Worm (Caenorhabditis elegans) whole organism, young adult: ENCODE results near the gene R07C3.13.
"Not testable (repeated sequence)": the region's sequence is repeated elsewhere in the genome, so short reads cannot be mapped to it uniquely, and the experiment has no call there.

Experiments
- B0035.1 ChIP-seq: sonication (generic microtip); optimal IDR thresholded peaks from 2 replicates; lab custom pipeline; 2016; ENCODE audit warnings: missing genetic modification characterization, mild to moderate bottlenecking, missing compliant biosample characterization, missing genotype, missing genetic modification reagents
- B0336.3 ChIP-seq: fragments of 200-800 bp; sonication (Bioruptor generic); IDR thresholded peaks from 2 replicates; pipeline ENCODE4 v1.3.6; 2022; ENCODE audit warnings: missing genetic modification characterization, missing compliant biosample characterization
- F33H1.4 ChIP-seq: fragments of 200-800 bp; sonication (Bioruptor generic); IDR thresholded peaks from 2 replicates; pipeline ENCODE4 v1.3.6; 2022; ENCODE audit warnings: missing genetic modification reagents, missing genetic modification characterization, missing compliant biosample characterization
- F49E8.2 ChIP-seq: sonication (generic microtip); optimal IDR thresholded peaks from 3 replicates; lab custom pipeline; 2017; ENCODE audit warnings: missing genetic modification characterization, mild to moderate bottlenecking, missing compliant biosample characterization, antibody characterized with exemption, moderate library complexity; ENCODE audit not compliant: insufficient read depth
- Y79H2A.3 ChIP-seq: fragments of 200-800 bp; sonication (Bioruptor generic); conservative IDR thresholded peaks from 2 replicates; pipeline ENCODE4 v1.3.6; 2022; ENCODE audit warnings: missing genetic modification reagents, missing genetic modification characterization, missing compliant biosample characterization
- ZK185.1 ChIP-seq: sonication (generic microtip); optimal IDR thresholded peaks from 2 replicates; lab custom pipeline; 2016; ENCODE audit warnings: mild to moderate bottlenecking, missing genetic modification characterization, missing compliant biosample characterization; ENCODE audit not compliant: poor library complexity, severe bottlenecking
- akir-1 ChIP-seq: fragments of 200-800 bp; sonication (Bioruptor generic); optimal IDR thresholded peaks from 2 replicates; lab custom pipeline; 2018; ENCODE audit warnings: mild to moderate bottlenecking, missing genetic modification characterization, moderate library complexity, missing compliant biosample characterization
- aptf-2 ChIP-seq: fragments of 200-800 bp; sonication (Bioruptor generic); conservative IDR thresholded peaks from 2 replicates; pipeline ENCODE4 v1.3.6; 2022; ENCODE audit warnings: missing genetic modification reagents, missing genetic modification characterization, missing compliant biosample characterization
- atf-7 ChIP-seq: sonication (generic microtip); optimal IDR thresholded peaks from 2 replicates; lab custom pipeline; 2017; ENCODE audit warnings: mild to moderate bottlenecking, missing genetic modification characterization, missing compliant biosample characterization
- athp-1 ChIP-seq: sonication (generic microtip); optimal IDR thresholded peaks from 2 replicates; lab custom pipeline; 2017; ENCODE audit warnings: mild to moderate bottlenecking, missing genetic modification characterization, missing compliant biosample characterization
- ceh-27 ChIP-seq: fragments of 200-800 bp; sonication (Bioruptor generic); optimal IDR thresholded peaks from 2 replicates; lab custom pipeline; 2018; ENCODE audit warnings: mild to moderate bottlenecking, missing genetic modification characterization, moderate library complexity, missing compliant biosample characterization
- ceh-91 ChIP-seq: fragments of 200-800 bp; sonication (Bioruptor generic); IDR thresholded peaks from 2 replicates; pipeline ENCODE4 v1.3.6; 2022; ENCODE audit warnings: missing genetic modification reagents, missing genetic modification characterization, missing compliant biosample characterization
- die-1 ChIP-seq: sonication (generic microtip); optimal IDR thresholded peaks from 2 replicates; lab custom pipeline; 2016; ENCODE audit warnings: missing genotype, mild to moderate bottlenecking, missing genetic modification characterization, missing compliant biosample characterization
- hmg-1.2 ChIP-seq: fragments of 200-800 bp; sonication (Bioruptor generic); IDR thresholded peaks from 2 replicates; pipeline ENCODE4 v1.3.6; 2022; ENCODE audit warnings: missing genetic modification reagents, missing genetic modification characterization, missing compliant biosample characterization
- hmg-20 ChIP-seq: fragments of 200-800 bp; sonication (Bioruptor generic); IDR thresholded peaks from 2 replicates; pipeline ENCODE4 v1.3.6; 2022; ENCODE audit warnings: missing genetic modification reagents, missing genetic modification characterization, missing compliant biosample characterization
- hsf-1 ChIP-seq: fragments of 200-800 bp; sonication (Bioruptor generic); IDR thresholded peaks from 2 replicates; pipeline ENCODE4 v1.3.6; 2022; ENCODE audit warnings: missing genetic modification reagents, missing genetic modification characterization, missing compliant biosample characterization
- let-526 ChIP-seq: fragments of 200-800 bp; sonication (Bioruptor generic); IDR thresholded peaks from 2 replicates; pipeline ENCODE4 v1.3.6; 2022; ENCODE audit warnings: missing genetic modification reagents, missing genetic modification characterization, missing compliant biosample characterization
- let-607 ChIP-seq, 2 experiments: fragments of 200-800 bp in 1 of 2; sonication (Bioruptor generic) in 1 of 2; sonication (generic microtip) in 1 of 2; optimal IDR thresholded peaks; 2 replicates each; lab custom pipeline; 2016 to 2018; ENCODE audit warnings: mild to moderate bottlenecking in 2 of 2, missing compliant biosample characterization in 2 of 2, missing genetic modification characterization in 2 of 2, moderate library complexity in 2 of 2, missing genotype in 1 of 2
- lir-1 ChIP-seq: fragments of 200-800 bp; sonication (Bioruptor generic); conservative IDR thresholded peaks from 2 replicates; pipeline ENCODE4 v1.3.6; 2022; ENCODE audit warnings: missing genetic modification reagents, missing genetic modification characterization, missing compliant biosample characterization
- lsl-1 ChIP-seq: fragments of 200-800 bp; sonication (Bioruptor generic); optimal IDR thresholded peaks from 2 replicates; lab custom pipeline; 2018; ENCODE audit warnings: mild to moderate bottlenecking, missing genetic modification characterization, moderate library complexity, missing compliant biosample characterization
- madf-8 ChIP-seq: fragments of 200-800 bp; sonication (Bioruptor generic); conservative IDR thresholded peaks from 2 replicates; pipeline ENCODE4 v1.3.6; 2022; ENCODE audit warnings: missing genetic modification reagents, missing genetic modification characterization, missing compliant biosample characterization
- mxl-1 ChIP-seq: sonication (generic microtip); optimal IDR thresholded peaks from 2 replicates; lab custom pipeline; 2016; ENCODE audit warnings: missing genetic modification characterization, missing compliant biosample characterization
- nfya-2 ChIP-seq: fragments of 200-800 bp; sonication (Bioruptor generic); IDR thresholded peaks from 2 replicates; pipeline ENCODE4 v1.3.6; 2022; ENCODE audit warnings: missing genetic modification reagents, missing genetic modification characterization, missing compliant biosample characterization
- nhr-80 ChIP-seq: sonication (generic microtip); optimal IDR thresholded peaks from 2 replicates; lab custom pipeline; 2016; ENCODE audit warnings: missing genetic modification characterization, missing compliant biosample characterization
- pbrm-1 ChIP-seq: fragments of 200-800 bp; sonication (Bioruptor generic); IDR thresholded peaks from 2 replicates; pipeline ENCODE4 v1.3.6; 2022; ENCODE audit warnings: missing genetic modification reagents, missing genetic modification characterization, missing compliant biosample characterization
- pha-4 ChIP-seq: fragments of 150-350 bp; sonication (generic microtip); optimal IDR thresholded peaks from 2 replicates; lab custom pipeline; 2014; ENCODE audit warnings: missing biosample characterization, missing genetic modification reagents, missing genetic modification characterization
- rec-8 ChIP-seq, 2 experiments: sonication (generic microtip); optimal IDR thresholded peaks; 2 replicates each; lab custom pipeline; 2016; ENCODE audit warnings: mild to moderate bottlenecking in 2 of 2, missing genetic modification characterization in 2 of 2, missing genetic modification reagents in 2 of 2, missing genotype in 2 of 2, missing biosample characterization in 1 of 2, missing compliant biosample characterization in 1 of 2, moderate library complexity in 1 of 2
- tlf-1 ChIP-seq: fragments of 200-800 bp; sonication (Bioruptor generic); optimal IDR thresholded peaks from 2 replicates; lab custom pipeline; 2018; ENCODE audit warnings: mild to moderate bottlenecking, missing genetic modification characterization, missing compliant biosample characterization
- unc-130 ChIP-seq: sonication (generic microtip); optimal IDR thresholded peaks from 2 replicates; lab custom pipeline; 2016; ENCODE audit warnings: missing genetic modification reagents, missing genetic modification characterization, missing compliant biosample characterization
- zfh-2 ChIP-seq: fragments of 200-800 bp; sonication (Bioruptor generic); conservative IDR thresholded peaks from 2 replicates; pipeline ENCODE4 v1.3.6; 2022; ENCODE audit warnings: missing genetic modification reagents, missing genetic modification characterization, missing compliant biosample characterization
- ztf-18 ChIP-seq: sonication (generic microtip); optimal IDR thresholded peaks from 2 replicates; lab custom pipeline; 2016; ENCODE audit warnings: missing genotype, mild to moderate bottlenecking, missing genetic modification characterization, missing compliant biosample characterization
- ztf-22 ChIP-seq: fragments of 200-800 bp; sonication (Bioruptor generic); optimal IDR thresholded peaks from 2 replicates; lab custom pipeline; 2018; ENCODE audit warnings: mild to moderate bottlenecking, missing genetic modification characterization, moderate library complexity, missing compliant biosample characterization
- ztf-25 ChIP-seq: fragments of 200-800 bp; sonication (Bioruptor generic); IDR thresholded peaks from 2 replicates; pipeline ENCODE4 v1.3.6; 2022; ENCODE audit warnings: missing genetic modification reagents, missing genetic modification characterization, missing compliant biosample characterization
- ztf-26 ChIP-seq: sonication (generic microtip); optimal IDR thresholded peaks from 2 replicates; lab custom pipeline; 2017; ENCODE audit warnings: missing genetic modification characterization, missing compliant biosample characterization

The R07C3.13 gene

DNA sequence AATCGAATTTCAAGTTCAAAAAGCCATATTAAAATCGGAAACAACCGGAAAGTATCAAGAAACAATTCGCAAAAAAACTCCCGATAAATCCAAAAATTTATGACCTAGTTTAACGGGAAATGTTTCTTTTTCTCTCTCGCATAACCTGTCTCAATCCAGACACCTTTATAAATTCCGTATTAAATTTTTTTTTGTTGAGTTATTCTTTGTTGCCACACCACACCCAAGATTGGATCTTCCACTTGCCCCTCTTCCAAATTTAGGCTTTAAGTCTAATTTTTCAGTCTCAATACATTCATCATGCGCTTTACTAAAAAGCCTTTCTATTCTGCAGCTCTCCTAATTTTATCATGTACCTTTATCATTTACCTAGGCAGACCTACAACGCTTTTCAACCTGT is 11.3 kb upstream of the R07C3.13 start, which contains the start of gene R07C3.3:
Gene R07C3.3, plus strand, starts transcription at position 301 of the 400 bp plus-strand sequence.
- TF ChIP-seq B0035.1 (no peak), let-607 (tag; optimal IDR thresholded peaks at IDR 0.05; lab: Kevin White, UChicago) (no peak), Y79H2A.3 (no peak), nfya-2 (GFP tag; lab: Robert Waterston, UW) (no peak), ceh-27 (GFP tag; lab: Kevin White, UChicago) (no peak), F33H1.4 (GFP tag; lab: Robert Waterston, UW) (no peak), hmg-1.2 (GFP tag; lab: Robert Waterston, UW) (no peak), mxl-1 (no peak), zfh-2 (GFP tag; lab: Robert Waterston, UW) (no peak), B0336.3 (no peak), ztf-26 (no peak), athp-1 (tag; lab: Kevin White, UChicago) (no peak), ceh-91 (no peak), atf-7 (tag; lab: Kevin White, UChicago) (no peak), akir-1 (GFP tag; lab: Kevin White, UChicago) (no peak)

ce11 chrII:937265-937664 is 10.0 kb upstream of the R07C3.13 start:
- TF ChIP-seq nfya-2 (GFP tag; lab: Robert Waterston, UW) (no peak), let-526 (GFP tag; lab: Robert Waterston, UW) (no peak), tlf-1 (GFP tag; lab: Kevin White, UChicago) (no peak), ceh-27 (GFP tag; lab: Kevin White, UChicago) (no peak), nhr-80 (tag; lab: Kevin White, UChicago) (no peak), F49E8.2 (tag; lab: Kevin White, UChicago) (no peak), ztf-22 (GFP tag; lab: Kevin White, UChicago) (no peak), ZK185.1 (tag; lab: Kevin White, UChicago) (no peak), lsl-1 (GFP tag; lab: Kevin White, UChicago) (no peak), hsf-1 (GFP tag; lab: Robert Waterston, UW) (no peak)

- no peak for TF ChIP-seq unc-130 (GFP tag; lab: Kevin White, UChicago)
- no peak for TF ChIP-seq ztf-25
- no peak for TF ChIP-seq ztf-18 (tag; lab: Kevin White, UChicago)
- TF ChIP-seq rec-8 (tag; optimal IDR thresholded peaks at IDR 0.05; lab: Kevin White, UChicago) = no peak
- TF ChIP-seq athp-1 (tag; lab: Kevin White, UChicago) = no peak
- no peak for TF ChIP-seq pha-4 (tag; lab: Kevin White, UChicago)
- no peak for TF ChIP-seq die-1 (tag; lab: Kevin White, UChicago)
- no peak for TF ChIP-seq aptf-2 (GFP tag; lab: Robert Waterston, UW)
- no peak for TF ChIP-seq hmg-20 (GFP tag; lab: Robert Waterston, UW)
- TF ChIP-seq zfh-2 (GFP tag; lab: Robert Waterston, UW) = no peak
- TF ChIP-seq, all 124 proteins: peak for 0
Measured at ce11 chrII:932718-933117, 5.5 kb upstream of the R07C3.13 start, which contains the start of gene acs-15. acs-15 (plus strand) TSS chrII:933018.

- TF ChIP-seq madf-8, pbrm-1, lir-1 (GFP tag; lab: Robert Waterston, UW): not testable (repeated sequence)
Measured at ce11 chrII:930871-931270, 3.6 kb upstream of the R07C3.13 start, which contains the start of gene fbxc-34. fbxc-34 (plus strand) TSS chrII:931171.
